Fruit fly (Drosophila melanogaster) whole organism, embryonic: ENCODE results near the gene CG13364.
A peak's percentile ranks its signal among the peaks of the same experiment; 100 is the strongest.

ENCODE experiments used
- Antp ChIP-seq: fragments of 200-800 bp; sonication (Bioruptor generic); optimal IDR thresholded peaks from 3 replicates; lab custom pipeline; 2016; ENCODE audit warnings: missing biosample characterization, missing genetic modification characterization
- CG10431 ChIP-seq: fragments of 200-800 bp; sonication (Bioruptor generic); optimal IDR thresholded peaks from 3 replicates; lab custom pipeline; 2018; ENCODE audit warnings: missing biosample characterization, mild to moderate bottlenecking, missing genetic modification characterization
- CG12236 ChIP-seq: fragments of 200-800 bp; sonication (Bioruptor generic); optimal IDR thresholded peaks from 2 replicates; lab custom pipeline; 2016; ENCODE audit warnings: missing biosample characterization, missing genetic modification characterization
- CG1233 ChIP-seq: fragments of 200-800 bp; sonication (Bioruptor generic); optimal IDR thresholded peaks from 4 replicates; lab custom pipeline; 2018; ENCODE audit warnings: missing biosample characterization, mild to moderate bottlenecking, missing genetic modification characterization
- CG12744 ChIP-seq: fragments of 200-800 bp; sonication (Bioruptor generic); optimal IDR thresholded peaks from 2 replicates; lab custom pipeline; 2016; ENCODE audit warnings: missing biosample characterization, missing genetic modification characterization
- CG17385 ChIP-seq: fragments of 200-800 bp; sonication (Bioruptor generic); optimal IDR thresholded peaks from 3 replicates; lab custom pipeline; 2018; ENCODE audit warnings: missing biosample characterization, mild to moderate bottlenecking, missing genetic modification characterization
- CG18262 ChIP-seq: fragments of 200-800 bp; optimal IDR thresholded peaks from 3 replicates; lab custom pipeline; 2019; ENCODE audit warnings: missing biosample characterization, mild to moderate bottlenecking, missing genetic modification characterization, moderate library complexity
- CG2199 ChIP-seq: fragments of 200-800 bp; sonication (Bioruptor generic); IDR thresholded peaks from 3 replicates; pipeline ENCODE4 v1.3.6; 2022; ENCODE audit warnings: missing biosample characterization, missing genetic modification characterization
- CG30020 ChIP-seq: fragments of 200-800 bp; optimal IDR thresholded peaks from 2 replicates; lab custom pipeline; 2019; ENCODE audit warnings: missing biosample characterization, mild to moderate bottlenecking, missing genetic modification characterization, moderate library complexity
- CG3163 ChIP-seq: fragments of 200-800 bp; sonication (Bioruptor generic); optimal IDR thresholded peaks from 3 replicates; lab custom pipeline; 2016; ENCODE audit warnings: missing biosample characterization, missing genetic modification characterization
- CG4707 ChIP-seq: fragments of 200-800 bp; sonication (Bioruptor generic); optimal IDR thresholded peaks from 2 replicates; lab custom pipeline; 2018; ENCODE audit warnings: missing biosample characterization, mild to moderate bottlenecking, missing genetic modification characterization, moderate library complexity
- CG6654 ChIP-seq: fragments of 200-800 bp; sonication (Bioruptor generic); optimal IDR thresholded peaks from 2 replicates; lab custom pipeline; 2017; ENCODE audit warnings: missing biosample characterization, mild to moderate bottlenecking, missing genetic modification characterization
- CG6683 ChIP-seq: fragments of 200-800 bp; sonication (Bioruptor generic); optimal IDR thresholded peaks from 2 replicates; lab custom pipeline; 2017; ENCODE audit warnings: missing biosample characterization, mild to moderate bottlenecking, missing genetic modification characterization, missing genetic modification reagents
- CG6689 ChIP-seq: fragments of 200-800 bp; sonication (Bioruptor generic); IDR thresholded peaks from 2 replicates; pipeline ENCODE4 v1.3.6; 2022; ENCODE audit warnings: missing biosample characterization, missing genetic modification characterization
- CG7963 ChIP-seq: fragments of 200-800 bp; sonication (Bioruptor generic); IDR thresholded peaks from 3 replicates; pipeline ENCODE4 v1.3.6; 2022; ENCODE audit warnings: missing biosample characterization, missing genetic modification characterization; ENCODE audit not compliant: partially characterized antibody
- Chrac-16 ChIP-seq: fragments of 200-800 bp; sonication (Bioruptor generic); optimal IDR thresholded peaks from 3 replicates; lab custom pipeline; 2016; ENCODE audit warnings: missing biosample characterization, missing genetic modification characterization
- CoRest ChIP-seq: fragments of 200-800 bp; sonication (Bioruptor generic); optimal IDR thresholded peaks from 3 replicates; lab custom pipeline; 2018; ENCODE audit warnings: missing biosample characterization, mild to moderate bottlenecking, missing genetic modification characterization, moderate library complexity
- D19A ChIP-seq: fragments of 200-800 bp; optimal IDR thresholded peaks from 3 replicates; lab custom pipeline; 2019; ENCODE audit warnings: missing biosample characterization, mild to moderate bottlenecking, missing genetic modification characterization, moderate library complexity
- Drgx ChIP-seq: fragments of 200-800 bp; sonication (Bioruptor generic); IDR thresholded peaks from 2 replicates; pipeline ENCODE4 v1.3.6; 2022; ENCODE audit warnings: missing biosample characterization, missing genetic modification characterization
- E2f1 ChIP-seq: fragments of 200-800 bp; sonication (Bioruptor generic); IDR thresholded peaks from 2 replicates; pipeline ENCODE4 v1.3.6; 2022; ENCODE audit warnings: missing biosample characterization, missing genetic modification characterization
- ERR ChIP-seq: fragments of 200-800 bp; sonication (Bioruptor generic); optimal IDR thresholded peaks from 2 replicates; lab custom pipeline; 2016; ENCODE audit warnings: missing biosample characterization, missing genetic modification characterization
- Hr3 ChIP-seq: fragments of 200-800 bp; sonication (Bioruptor generic); optimal IDR thresholded peaks from 3 replicates; lab custom pipeline; 2016; ENCODE audit warnings: missing biosample characterization, missing genetic modification characterization
- NC2β ChIP-seq: fragments of 200-800 bp; sonication (Bioruptor generic); optimal IDR thresholded peaks from 2 replicates; lab custom pipeline; 2016; ENCODE audit warnings: missing biosample characterization, missing genetic modification characterization
- Nf-YB ChIP-seq: fragments of 200-800 bp; sonication (Bioruptor generic); optimal IDR thresholded peaks from 3 replicates; lab custom pipeline; 2019; ENCODE audit warnings: missing biosample characterization, mild to moderate bottlenecking, missing genetic modification characterization, moderate library complexity
- Oli ChIP-seq: fragments of 200-800 bp; sonication (Bioruptor generic); optimal IDR thresholded peaks from 2 replicates; lab custom pipeline; 2018; ENCODE audit warnings: missing biosample characterization, mild to moderate bottlenecking, missing genetic modification characterization, moderate library complexity
- Optix ChIP-seq: fragments of 200-800 bp; sonication (Bioruptor generic); IDR thresholded peaks from 3 replicates; pipeline ENCODE4 v1.3.6; 2022; ENCODE audit warnings: missing biosample characterization, missing genetic modification characterization
- Pdp1 ChIP-seq, 2 experiments: fragments of 200-800 bp; sonication (Bioruptor generic); optimal IDR thresholded peaks; 3 replicates each; lab custom pipeline; 2016; ENCODE audit warnings: missing biosample characterization in 2 of 2, missing genetic modification characterization in 2 of 2, mild to moderate bottlenecking in 1 of 2, moderate library complexity in 1 of 2
- Sin3A ChIP-seq: fragments of >200 bp; optimal IDR thresholded peaks from 2 replicates; lab custom pipeline; 2018
- Sox100B ChIP-seq: fragments of 200-800 bp; sonication (Bioruptor generic); optimal IDR thresholded peaks from 3 replicates; lab custom pipeline; 2018; ENCODE audit warnings: missing biosample characterization, mild to moderate bottlenecking, missing genetic modification characterization
- Stat92E ChIP-seq, 3 experiments: fragments of >200 bp in 2 of 3; fragments of 200-800 bp in 1 of 3; sonication (Bioruptor generic) in 1 of 3; optimal IDR thresholded peaks; 2 replicates each; lab custom pipeline; 2017 to 2019; ENCODE audit warnings: missing biosample characterization in 3 of 3, missing genetic modification characterization in 3 of 3, mild to moderate bottlenecking in 1 of 3, moderate library complexity in 1 of 3
- Tbp ChIP-seq: fragments of >200 bp; optimal IDR thresholded peaks from 2 replicates; lab custom pipeline; 2018; ENCODE audit warnings: missing biosample characterization, missing genetic modification characterization
- Trl ChIP-seq, 3 experiments: fragments of >200 bp in 2 of 3; fragments of 200-800 bp in 1 of 3; sonication (Bioruptor generic) in 1 of 3; optimal IDR thresholded peaks; 2 replicates in 1 of 3; 3 replicates in 2 of 3; lab custom pipeline; 2016 to 2017; ENCODE audit warnings: missing biosample characterization in 1 of 3, missing genetic modification characterization in 1 of 3
- Xrp1 ChIP-seq: fragments of 200-800 bp; sonication (Bioruptor generic); IDR thresholded peaks from 2 replicates; pipeline ENCODE4 v1.3.6; 2022; ENCODE audit warnings: missing biosample characterization, missing genetic modification characterization
- YL-1 ChIP-seq: fragments of 200-800 bp; sonication (Bioruptor generic); optimal IDR thresholded peaks from 3 replicates; lab custom pipeline; 2017; ENCODE audit warnings: missing biosample characterization, mild to moderate bottlenecking, missing genetic modification characterization
- chinmo ChIP-seq: fragments of 200-800 bp; sonication (Bioruptor generic); IDR thresholded peaks from 4 replicates; pipeline ENCODE4 v1.3.6; 2022; ENCODE audit warnings: missing biosample characterization, missing genetic modification characterization; ENCODE audit not compliant: partially characterized antibody
- danr ChIP-seq: fragments of 200-800 bp; sonication (Bioruptor generic); IDR thresholded peaks from 2 replicates; pipeline ENCODE4 v1.3.6; 2022; ENCODE audit warnings: missing biosample characterization, missing genetic modification characterization
- dimm ChIP-seq: fragments of 200-800 bp; sonication (Bioruptor generic); IDR thresholded peaks from 2 replicates; pipeline ENCODE4 v1.3.6; 2022; ENCODE audit warnings: missing biosample characterization, missing genetic modification characterization
- dmrt11E ChIP-seq: fragments of 200-800 bp; sonication (Bioruptor generic); optimal IDR thresholded peaks from 3 replicates; lab custom pipeline; 2018; ENCODE audit warnings: missing biosample characterization, mild to moderate bottlenecking, missing genetic modification characterization, moderate library complexity
- dpn ChIP-seq, 2 experiments: fragments of 200-800 bp; sonication (Bioruptor generic); optimal IDR thresholded peaks; 3 replicates each; lab custom pipeline; 2016; ENCODE audit warnings: missing biosample characterization in 2 of 2, missing genetic modification characterization in 2 of 2
- fd64A ChIP-seq: fragments of 200-800 bp; sonication (Bioruptor generic); optimal IDR thresholded peaks from 3 replicates; lab custom pipeline; 2018; ENCODE audit warnings: missing biosample characterization, mild to moderate bottlenecking, missing genetic modification characterization
- hkb ChIP-seq, 2 experiments: fragments of 200-800 bp in 1 of 2; fragments of >200 bp in 1 of 2; sonication (Bioruptor generic) in 1 of 2; IDR thresholded peaks in 1 of 2; optimal IDR thresholded peaks in 1 of 2; 2 replicates each; pipeline versions ENCODE4 v1.3.6 to Lab custom; 2017 to 2022; ENCODE audit warnings: missing biosample characterization in 1 of 2, missing genetic modification characterization in 1 of 2
- ind ChIP-seq: fragments of 200-800 bp; sonication (Bioruptor generic); optimal IDR thresholded peaks from 3 replicates; lab custom pipeline; 2016; ENCODE audit warnings: missing biosample characterization, missing genetic modification characterization
- jigr1 ChIP-seq: fragments of 200-800 bp; sonication (Bioruptor generic); IDR thresholded peaks from 3 replicates; pipeline ENCODE4 v1.3.6; 2022; ENCODE audit warnings: missing biosample characterization, missing genetic modification characterization
- jing ChIP-seq: fragments of 200-800 bp; sonication (Bioruptor generic); optimal IDR thresholded peaks from 2 replicates; lab custom pipeline; 2018; ENCODE audit warnings: missing biosample characterization, mild to moderate bottlenecking, missing genetic modification characterization
- lov ChIP-seq, 2 experiments: fragments of 200-800 bp in 1 of 2; fragments of >200 bp in 1 of 2; sonication (Bioruptor generic) in 1 of 2; IDR thresholded peaks in 1 of 2; optimal IDR thresholded peaks in 1 of 2; 2 replicates in 1 of 2; 3 replicates in 1 of 2; pipeline versions ENCODE4 v1.3.6 to Lab custom; 2017 to 2022; ENCODE audit warnings: missing biosample characterization in 1 of 2, missing genetic modification characterization in 1 of 2
- oc ChIP-seq: fragments of 200-800 bp; sonication (Bioruptor generic); optimal IDR thresholded peaks from 2 replicates; lab custom pipeline; 2018; ENCODE audit warnings: missing biosample characterization, mild to moderate bottlenecking, missing genetic modification characterization, moderate library complexity
- rib ChIP-seq: fragments of 200-800 bp; sonication (Bioruptor generic); IDR thresholded peaks from 2 replicates; pipeline ENCODE4 v1.3.6; 2022; ENCODE audit warnings: missing biosample characterization, missing genetic modification characterization
- ssp ChIP-seq: fragments of 200-800 bp; sonication (Bioruptor generic); IDR thresholded peaks from 2 replicates; pipeline ENCODE4 v1.3.6; 2022; ENCODE audit warnings: missing biosample characterization, missing genetic modification characterization
- zen ChIP-seq: fragments of 200-800 bp; sonication (Bioruptor generic); optimal IDR thresholded peaks from 3 replicates; lab custom pipeline; 2018; ENCODE audit warnings: missing biosample characterization, mild to moderate bottlenecking, missing genetic modification characterization, moderate library complexity

CG13364 gene

DNA sequence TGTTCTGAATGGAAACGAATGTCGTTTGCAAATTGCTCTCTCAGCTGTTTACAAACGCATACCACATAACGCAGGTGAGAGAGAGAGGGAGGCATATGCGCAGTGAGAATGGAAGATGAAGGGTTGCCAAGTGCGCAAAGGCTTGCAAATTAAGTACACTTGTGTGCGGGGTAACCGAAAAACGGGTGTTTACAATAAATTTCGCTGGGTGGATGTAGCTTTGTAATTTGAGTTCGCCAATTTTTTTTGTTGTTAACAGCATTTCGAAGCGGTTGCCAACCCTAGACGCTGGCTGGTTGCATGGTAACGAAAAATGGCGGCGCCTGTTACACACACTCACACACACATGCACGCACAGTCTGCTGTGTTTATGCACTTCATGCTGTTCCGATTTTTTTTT lies 29.9 kb upstream of the CG13364 start (continued):
- peak; percentile 83 for TF ChIP-seq CG6683 (GFP tag; lab: Kevin White, UChicago)
- peak; percentile 95 for TF ChIP-seq fd64A (GFP tag; lab: Kevin White, UChicago)
- TF ChIP-seq dimm (GFP tag; lab: Robert Waterston, UW) = peak; percentile 88
- peak; percentile 74 for TF ChIP-seq Nf-YB (GFP tag; lab: Kevin White, UChicago)
- TF ChIP-seq NC2β (GFP tag; lab: Kevin White, UChicago) = peak; percentile 91
- peak; percentile 94 for TF ChIP-seq CG1233 (GFP tag; lab: Kevin White, UChicago)
- no peak for TF ChIP-seq Stat92E (GFP tag; optimal IDR thresholded peaks at IDR 0.05; lab: Kevin White, UChicago)
- no peak for TF ChIP-seq hkb (optimal IDR thresholded peaks at IDR 0.05; lab: Kevin White, UChicago)
- TF ChIP-seq hkb (GFP tag; IDR thresholded peaks at IDR 0.05; lab: Robert Waterston, UW) = peak; percentile 97
- peak; percentile 85 for TF ChIP-seq CG12236 (GFP tag; lab: Kevin White, UChicago)
- peak; percentile 98 for TF ChIP-seq Drgx (GFP tag; lab: Robert Waterston, UW)
- TF ChIP-seq Trl (optimal IDR thresholded peaks at IDR 0.05; lab: Kevin White, UChicago) = peak; percentile 51 to 83
- TF ChIP-seq Trl (GFP tag; optimal IDR thresholded peaks at IDR 0.05; lab: Kevin White, UChicago) = peak; percentile 96
- peak; percentile 94 for TF ChIP-seq Pdp1 (GFP tag; optimal IDR thresholded peaks at IDR 0.05; lab: Kevin White, UChicago)
- TF ChIP-seq CG10431 (GFP tag; lab: Kevin White, UChicago) = peak; percentile 92
- peak; percentile 88 for TF ChIP-seq ERR (GFP tag; lab: Kevin White, UChicago)
- peak; percentile 96 for TF ChIP-seq ind (GFP tag; lab: Kevin White, UChicago)
- TF ChIP-seq CG30020 (tag; lab: Kevin White, UChicago) = peak; percentile 74
- peak; percentile 96 for TF ChIP-seq CG6689 (GFP tag; lab: Robert Waterston, UW)
- TF ChIP-seq Hr3 = peak; percentile 88
- TF ChIP-seq CG4707 = peak; percentile 91
- TF ChIP-seq YL-1 (GFP tag; lab: Kevin White, UChicago) = peak; percentile 89
- TF ChIP-seq oc = peak; percentile 96
- TF ChIP-seq CG18262 = peak; percentile 90
- TF ChIP-seq lov (optimal IDR thresholded peaks at IDR 0.05; lab: Kevin White, UChicago) = no peak
- peak; percentile 96 for TF ChIP-seq lov (GFP tag; IDR thresholded peaks at IDR 0.05; lab: Robert Waterston, UW)
- TF ChIP-seq ssp (GFP tag; lab: Robert Waterston, UW) = peak; percentile 85
- peak; percentile 97 for TF ChIP-seq CG2199 (GFP tag; lab: Robert Waterston, UW)
- peak; percentile 87 for TF ChIP-seq CG6654
- TF ChIP-seq Xrp1 (GFP tag; lab: Robert Waterston, UW) = peak; percentile 97
- TF ChIP-seq Sin3A (lab: Kevin White, UChicago) = no peak
- TF ChIP-seq D19A (tag; lab: Kevin White, UChicago) = peak; percentile 88
- TF ChIP-seq Tbp (GFP tag; lab: Kevin White, UChicago) = no peak
- TF ChIP-seq jing (GFP tag; lab: Kevin White, UChicago) = peak; percentile 92
- peak; percentile 94 for TF ChIP-seq CG17385 (GFP tag; lab: Kevin White, UChicago)
- peak; percentile 96 for TF ChIP-seq dpn (GFP tag; optimal IDR thresholded peaks at IDR 0.05; lab: Kevin White, UChicago)
- peak; percentile 86 for TF ChIP-seq zen
- peak; percentile 75; the same call in 1 of the 4 replicates for TF ChIP-seq chinmo (GFP tag; lab: Robert Waterston, UW)
- TF ChIP-seq CG12744 = peak; percentile 92
- TF ChIP-seq jigr1 (GFP tag; lab: Robert Waterston, UW) = peak; percentile 87
- TF ChIP-seq danr = peak; percentile 94
- peak; percentile 97 for TF ChIP-seq Antp
- no peak for TF ChIP-seq Sox100B
- TF ChIP-seq CG3163 (GFP tag; lab: Kevin White, UChicago) = peak; percentile 75
- TF ChIP-seq Chrac-16 (GFP tag; lab: Kevin White, UChicago) = peak; percentile 93
- TF ChIP-seq CoRest = peak; percentile 95
- peak; percentile 96 for TF ChIP-seq E2f1
- TF ChIP-seq rib = peak; percentile 96
- TF ChIP-seq dmrt11E = peak; percentile 87
- peak; percentile 97 for TF ChIP-seq Optix
- no peak for TF ChIP-seq CG7963 (GFP tag; lab: Robert Waterston, UW)
- TF ChIP-seq Oli (tag; lab: Kevin White, UChicago) = peak; percentile 94
